Fruit fly (Drosophila melanogaster) whole organism, pupa: ENCODE data around the gene Tom20.

Source experiments
- CG32121 ChIP-seq: fragments of 200-800 bp; sonication (Bioruptor generic); IDR thresholded peaks from 2 replicates; pipeline ENCODE4 v1.3.6; 2022; ENCODE audit warnings: missing biosample characterization, missing genetic modification characterization
- D1 ChIP-seq: fragments of 200-800 bp; sonication (Bioruptor generic); optimal IDR thresholded peaks from 2 replicates; lab custom pipeline; 2018; ENCODE audit warnings: missing biosample characterization, mild to moderate bottlenecking, missing genetic modification characterization, moderate library complexity
- rn ChIP-seq: fragments of 200-800 bp; sonication (Bioruptor generic); IDR thresholded peaks from 2 replicates; pipeline ENCODE4 v1.3.6; 2022; ENCODE audit warnings: missing biosample characterization, missing genetic modification characterization

DNA sequence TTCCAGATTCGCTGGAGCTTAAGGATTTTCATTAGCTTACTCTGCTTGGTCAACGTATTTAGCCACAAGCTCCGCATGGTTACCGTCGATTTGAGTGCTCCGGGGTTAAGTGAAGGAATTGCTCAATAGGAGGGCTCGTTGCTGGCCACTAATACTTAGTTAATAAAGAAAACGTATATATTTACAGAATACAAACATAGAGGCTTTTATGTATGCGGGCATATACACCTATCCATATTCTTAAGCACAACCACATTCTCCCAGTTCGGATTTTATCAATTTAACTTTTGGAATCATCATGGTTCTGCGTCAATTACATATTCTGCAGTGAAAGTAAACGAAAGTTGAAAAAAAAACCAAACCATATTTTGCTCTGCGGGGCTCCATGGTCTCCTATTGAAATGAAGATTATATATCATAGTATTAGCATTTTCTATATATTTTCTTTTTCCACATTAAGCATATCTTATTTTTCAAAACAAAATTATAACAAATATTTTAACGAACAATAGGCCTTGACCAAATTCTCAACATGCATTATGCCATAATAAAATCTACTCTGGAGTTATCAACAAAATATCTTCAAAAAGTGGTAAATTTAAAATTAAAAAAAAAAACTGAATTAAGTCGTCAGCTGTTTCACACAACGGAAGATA is at the start of gene Tom20, which contains the start of gene Gabat:
- TF ChIP-seq CG32121 (GFP tag; lab: Robert Waterston, UW) (no peak), rn (GFP tag; lab: Robert Waterston, UW) (no peak), D1 (tag; lab: Kevin White, UChicago) (no peak)
